Worm (Caenorhabditis elegans): ENCODE measurements around the gene T08A9.13.

The T08A9.13 gene

ce11 chrX:7323604-7324003 lies 1.4 kb upstream of the T08A9.13 start (continued):
- peak; percentile 67 for TF ChIP-seq nhr-102 (tag; optimal IDR thresholded peaks at IDR 0.05)
- TF ChIP-seq gei-8 (GFP tag; optimal IDR thresholded peaks at IDR 0.05): peak; percentile 25
- TF ChIP-seq lin-39 (tag; optimal IDR thresholded peaks at IDR 0.05): no peak
- peak; percentile 62 for TF ChIP-seq ctbp-1 (GFP tag; IDR thresholded peaks at IDR 0.05)

- TF ChIP-seq hmg-1.1 (GFP tag; IDR thresholded peaks at IDR 0.05) (no peak), dpl-1 (GFP tag; optimal IDR thresholded peaks at IDR 0.05) (no peak), ces-1 (GFP tag; optimal IDR thresholded peaks at IDR 0.05) (no peak), nhr-10 (tag; optimal IDR thresholded peaks at IDR 0.05) (peak; percentile 12), unc-130 (GFP tag; optimal IDR thresholded peaks at IDR 0.05) (no peak), F26F4.8 (GFP tag; conservative IDR thresholded peaks at IDR 0.05) (no peak), duxl-1 (tag; optimal IDR thresholded peaks at IDR 0.05; ENCODE audit: poor library complexity) (no peak), F37D6.2 (tag; optimal IDR thresholded peaks at IDR 0.05) (no peak), zfp-3 (GFP tag; conservative IDR thresholded peaks at IDR 0.05) (no peak), dmd-9 (GFP tag; IDR thresholded peaks at IDR 0.05) (no peak), ZK337.2 (GFP tag; IDR thresholded peaks at IDR 0.05) (no peak), nhr-25 (tag; optimal IDR thresholded peaks at IDR 0.05; ENCODE audit: borderline replicate concordance, insufficient read depth) (no peak), daf-16 (GFP tag; optimal IDR thresholded peaks at IDR 0.05) (no peak), daf-16 (tag; optimal IDR thresholded peaks at IDR 0.05) (peak; percentile 95), F10B5.3 (tag; optimal IDR thresholded peaks at IDR 0.05) (no peak), nhr-111 (GFP tag; optimal IDR thresholded peaks at IDR 0.05) (no peak), ztf-7 (tag; optimal IDR thresholded peaks at IDR 0.05) (no peak), nhr-237 (tag; optimal IDR thresholded peaks at IDR 0.05) (no peak), nhr-42 (GFP tag; IDR thresholded peaks at IDR 0.05) (no peak), mdl-1 (tag; optimal IDR thresholded peaks at IDR 0.05) (peak in 1 of 2 experiments; percentile 67), zip-2 (tag; optimal IDR thresholded peaks at IDR 0.05) (no peak), arid-1 (GFP tag; conservative IDR thresholded peaks at IDR 0.05) (no peak), ctbp-1 (GFP tag; IDR thresholded peaks at IDR 0.05) (no peak), tag-97 (GFP tag; IDR thresholded peaks at IDR 0.05) (no peak), aha-1 (tag) (peak; percentile 89), nhr-48 (tag; optimal IDR thresholded peaks at IDR 0.05) (peak; percentile 23), nhr-11 (tag; optimal IDR thresholded peaks at IDR 0.05) (no peak), dmd-8 (GFP tag; IDR thresholded peaks at IDR 0.05) (no peak), lsy-2 (tag; optimal IDR thresholded peaks at IDR 0.05) (no peak), unc-62 (GFP tag; optimal IDR thresholded peaks at IDR 0.05 in 1 of 2) (peak in 1 of 2 experiments; percentile 62), unc-62 (tag; optimal IDR thresholded peaks at IDR 0.05) (no peak), spr-1 (tag; optimal IDR thresholded peaks at IDR 0.05) (no peak), daf-12 (tag; optimal IDR thresholded peaks at IDR 0.05) (no peak), lin-1 (GFP tag; IDR thresholded peaks at IDR 0.05) (0 out of 2 replicates have a peak, but pooled peaks have one; percentile 12), snpc-1.2 (GFP tag; IDR thresholded peaks at IDR 0.05) (no peak), ama-1 (optimal IDR thresholded peaks at IDR 0.05) (peak; percentile 79), nhr-28 (tag; optimal IDR thresholded peaks at IDR 0.05) (peak; percentile 77), lin-15B (tag; optimal IDR thresholded peaks at IDR 0.05) (no peak), R02D3.7 (tag; optimal IDR thresholded peaks at IDR 0.05) (no peak), mxl-3 (GFP tag; optimal IDR thresholded peaks at IDR 0.05) (peak; percentile 77), ceh-28 (tag; optimal IDR thresholded peaks at IDR 0.05) (no peak), egl-43 (GFP tag; IDR thresholded peaks at IDR 0.05) (no peak), nhr-41 (GFP tag; IDR thresholded peaks at IDR 0.05) (no peak), T26A8.4 (GFP tag; IDR thresholded peaks at IDR 0.05) (0 out of 2 replicates have a peak, but pooled peaks have one; percentile 9), rbr-2 (tag; optimal IDR thresholded peaks at IDR 0.05) (no peak), php-3 (GFP tag; IDR thresholded peaks at IDR 0.05) (peak; percentile 90), nhr-102 (tag; optimal IDR thresholded peaks at IDR 0.05) (peak; percentile 39), daf-19 (GFP tag; conservative IDR thresholded peaks at IDR 0.05) (no peak)
Measured at ce11 chrX:7320115-7320711, 2.0 kb downstream of the T08A9.13 start, which contains the start of gene spp-5. TSS of gene spp-5 (minus strand) at chrX:7320354.
